Worm (Caenorhabditis elegans): ENCODE measurements around the gene gbb-2.

The gbb-2 gene

DNA sequence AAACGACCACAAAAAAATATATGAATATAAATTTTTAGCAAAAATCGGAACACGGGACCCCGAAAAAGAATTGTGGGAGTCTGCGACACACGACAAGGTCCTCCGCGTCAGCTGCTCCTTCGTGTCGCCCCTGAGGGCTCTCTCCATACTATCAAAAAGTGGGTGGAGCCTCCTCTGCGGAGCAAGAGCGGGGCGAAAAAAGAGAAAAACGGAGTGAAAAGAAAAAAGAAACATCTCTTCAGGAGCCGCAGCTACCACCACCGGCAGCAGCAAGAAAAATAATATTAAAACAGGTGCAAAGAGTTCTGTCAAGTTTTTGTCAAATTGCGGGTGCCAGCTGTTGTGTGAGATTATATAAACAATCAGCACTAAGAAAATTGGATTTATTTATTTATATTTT lies at the start of gene gbb-2:
TSS of gene gbb-2 (minus strand) at position 112 of the 400 bp plus-strand sequence.
- TF ChIP-seq unc-62 (GFP tag; optimal IDR thresholded peaks at IDR 0.05) = no peak

DNA sequence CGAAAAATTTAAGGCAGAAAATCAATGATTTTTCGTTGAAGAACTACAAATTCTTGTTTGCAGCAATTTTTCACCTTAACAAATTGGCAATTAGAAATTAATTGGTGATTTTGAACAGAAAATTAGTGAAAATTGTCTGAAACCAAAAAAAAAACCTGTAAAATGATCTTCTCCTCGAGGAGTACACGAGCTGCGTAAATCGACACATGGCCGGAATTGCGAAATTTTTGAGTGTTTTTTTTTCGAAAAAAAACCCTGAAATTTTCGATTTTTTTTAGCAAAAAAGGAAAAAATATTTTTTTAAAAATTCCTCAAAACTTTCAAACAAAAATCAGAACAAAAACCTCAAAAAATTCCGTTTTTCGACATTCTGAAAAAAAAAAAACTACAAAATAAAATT lies 45.0 kb upstream of the gbb-2 start:
- no peak for TF ChIP-seq unc-62 (GFP tag; optimal IDR thresholded peaks at IDR 0.05)

DNA sequence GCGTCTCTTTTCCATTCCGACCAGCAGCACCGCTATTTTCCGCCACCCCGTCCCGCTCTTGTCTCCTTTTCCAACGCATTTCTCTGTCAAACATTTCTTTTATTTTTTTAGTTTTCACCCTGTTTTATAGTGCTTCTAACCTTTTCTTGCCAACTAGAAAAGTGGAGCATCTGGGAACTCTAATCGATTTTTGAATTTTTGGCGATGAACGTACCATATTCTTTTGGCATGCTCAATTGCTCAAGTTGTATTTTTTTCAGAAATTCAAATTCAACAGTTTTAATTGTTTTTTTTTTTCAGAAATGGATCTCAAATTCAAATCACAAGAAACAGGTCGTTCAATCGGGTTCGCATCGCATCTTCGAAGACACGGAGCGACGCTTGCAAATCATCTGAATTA lies 41.7 kb upstream of the gbb-2 start, which contains the start of gene ZK185.1:
TSS of gene ZK185.1 (plus strand) at position 301 of the 400 bp plus-strand sequence.
- no peak for TF ChIP-seq unc-62 (GFP tag; optimal IDR thresholded peaks at IDR 0.05)

DNA sequence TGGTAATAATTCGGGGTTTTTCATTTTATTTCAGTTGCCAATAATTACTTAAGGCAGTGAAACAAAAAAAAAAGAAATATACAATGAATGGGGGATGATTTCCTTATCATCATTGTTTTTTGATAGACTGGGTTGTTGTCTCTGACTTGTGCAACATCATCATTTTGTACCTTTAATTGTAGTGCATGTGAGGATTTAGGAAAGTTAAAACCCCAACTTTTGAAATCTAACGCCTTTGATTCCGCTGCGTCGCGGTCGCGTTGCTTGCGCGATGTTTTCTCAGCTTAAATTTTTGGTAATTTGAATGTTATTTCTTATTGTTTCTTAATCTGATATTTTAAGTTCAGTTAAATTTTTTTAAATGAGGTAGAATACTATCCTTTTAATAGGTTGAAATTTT lies 39.3 kb upstream of the gbb-2 start, which contains the start of gene ZK185.5:
TSS of gene ZK185.5 (minus strand) at position 101 of the 400 bp plus-strand sequence.
- no peak for TF ChIP-seq unc-62 (GFP tag; optimal IDR thresholded peaks at IDR 0.05)

DNA sequence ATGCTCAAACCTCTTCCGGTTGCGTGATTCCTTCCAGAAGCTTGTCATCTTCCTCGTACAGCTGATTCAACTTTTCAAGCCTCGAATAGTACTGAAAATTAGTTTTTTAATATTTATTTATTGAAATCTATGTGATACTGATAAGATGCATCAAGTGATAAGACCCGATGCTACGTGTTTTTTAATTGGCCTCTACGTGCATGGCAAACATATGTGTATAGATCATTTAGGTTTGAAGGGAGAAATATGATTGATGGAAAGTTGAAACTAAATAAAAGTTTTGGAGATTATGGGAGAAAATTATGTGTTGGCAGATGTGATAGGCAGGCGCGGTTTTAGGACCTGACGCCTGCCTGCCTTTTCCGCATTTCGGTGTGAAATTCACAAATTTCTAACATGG lies 37.7 kb upstream of the gbb-2 start:
- no peak for TF ChIP-seq unc-62 (GFP tag; optimal IDR thresholded peaks at IDR 0.05)

DNA sequence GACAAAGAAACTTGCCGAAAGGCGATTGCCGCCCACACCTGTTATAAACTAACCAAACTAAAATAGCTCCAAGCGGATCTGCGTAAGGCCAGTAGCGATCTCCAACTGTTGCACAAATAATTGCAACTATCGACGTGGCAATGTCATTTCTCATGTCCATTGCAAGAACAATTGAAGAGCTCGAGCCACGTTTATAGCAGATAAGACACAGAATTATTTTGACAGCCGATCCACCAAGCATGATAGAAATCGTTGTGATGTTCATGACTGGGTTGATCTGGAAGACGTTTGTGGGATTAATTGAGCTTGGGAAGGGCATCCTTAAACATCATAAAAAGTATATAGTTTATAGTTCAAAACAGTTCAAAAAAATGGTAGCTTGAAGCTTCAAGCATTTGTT lies 36.4 kb upstream of the gbb-2 start:
- no peak for TF ChIP-seq unc-62 (GFP tag; optimal IDR thresholded peaks at IDR 0.05)

DNA sequence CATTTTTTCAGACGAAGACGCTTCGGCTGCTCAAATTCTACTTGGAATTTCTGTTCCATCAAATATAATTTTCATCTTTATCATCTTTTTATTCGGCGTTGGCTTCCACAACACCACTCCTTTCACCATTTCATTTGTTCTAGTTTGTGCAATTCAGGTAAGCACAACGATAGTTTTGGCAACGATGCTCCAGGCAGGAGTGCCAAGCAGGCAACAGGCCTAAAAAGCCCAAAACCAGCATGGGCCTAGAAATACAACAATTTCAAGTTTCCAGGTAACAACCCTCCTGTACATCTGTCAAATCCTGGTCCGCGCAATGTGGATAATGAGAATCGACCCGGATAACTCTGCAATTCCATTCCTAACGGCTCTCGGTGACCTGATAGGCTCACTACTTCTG lies 34.6 kb upstream of the gbb-2 start:
- TF ChIP-seq unc-62 (GFP tag; optimal IDR thresholded peaks at IDR 0.05) = no peak

DNA sequence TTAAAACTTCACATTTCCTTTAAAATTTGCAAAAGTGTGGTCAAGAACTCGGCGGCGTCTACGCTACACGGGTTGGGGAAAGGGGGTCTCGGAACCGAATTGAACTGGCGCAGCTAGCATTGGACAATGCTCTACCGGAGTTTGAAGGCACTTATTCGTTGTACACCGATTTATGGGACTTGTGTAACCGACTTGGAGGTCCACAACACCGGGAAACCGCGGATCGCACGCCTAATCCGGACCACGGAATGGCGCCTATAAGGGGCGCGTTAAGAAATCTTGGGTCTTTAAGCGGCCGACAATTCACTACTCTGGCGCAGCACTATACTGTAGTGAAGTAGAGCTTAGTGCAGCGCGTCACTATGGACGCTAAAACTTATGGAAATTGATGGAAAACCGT lies 32.1 kb upstream of the gbb-2 start:
- TF ChIP-seq unc-62 (GFP tag; optimal IDR thresholded peaks at IDR 0.05) = no peak

DNA sequence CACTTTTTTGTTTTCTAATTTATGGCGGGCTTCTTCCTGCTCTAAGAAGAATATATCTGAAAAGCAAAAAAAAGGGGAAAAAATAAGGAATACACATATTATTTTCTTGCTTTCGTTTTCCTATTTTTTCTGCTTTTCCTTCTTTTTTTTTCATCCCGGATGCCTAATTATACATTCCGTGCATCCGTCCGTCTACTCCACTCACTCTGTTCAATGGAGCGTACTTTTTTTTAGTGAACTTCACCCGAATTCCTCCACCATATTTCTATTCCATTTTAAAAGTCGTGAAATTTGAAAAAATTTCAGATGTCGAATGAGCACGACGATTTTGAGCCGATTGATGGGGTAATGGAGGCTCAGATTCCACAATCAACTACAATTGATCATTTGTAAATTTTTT lies 29.7 kb upstream of the gbb-2 start, which contains the start of gene ZK185.2:
TSS of gene ZK185.2 (plus strand) at position 301 of the 400 bp plus-strand sequence.
- TF ChIP-seq unc-62 (GFP tag; optimal IDR thresholded peaks at IDR 0.05) = no peak

DNA sequence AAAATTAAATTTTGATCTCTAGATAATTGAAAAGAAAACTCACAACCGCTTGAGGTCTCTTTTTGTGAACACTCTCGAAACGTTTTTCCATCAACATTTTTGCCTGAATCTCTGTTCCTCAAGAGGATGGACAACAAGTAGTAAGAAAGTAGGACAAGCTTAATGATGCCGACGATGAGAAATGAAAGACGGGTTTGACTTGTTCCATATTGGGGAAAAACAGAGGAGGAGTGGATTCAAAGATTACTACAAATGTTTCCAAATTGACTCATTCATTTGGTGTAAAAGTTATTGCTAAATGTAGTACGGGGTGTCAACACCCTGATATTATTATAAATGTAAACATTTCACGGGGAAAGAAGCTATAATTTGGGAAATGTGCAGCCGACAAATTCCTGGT lies 26.5 kb upstream of the gbb-2 start, which contains the start of gene ZK185.4:
TSS of gene ZK185.4 (minus strand) at position 101 of the 400 bp plus-strand sequence.
- TF ChIP-seq unc-62 (GFP tag; optimal IDR thresholded peaks at IDR 0.05) = no peak

DNA sequence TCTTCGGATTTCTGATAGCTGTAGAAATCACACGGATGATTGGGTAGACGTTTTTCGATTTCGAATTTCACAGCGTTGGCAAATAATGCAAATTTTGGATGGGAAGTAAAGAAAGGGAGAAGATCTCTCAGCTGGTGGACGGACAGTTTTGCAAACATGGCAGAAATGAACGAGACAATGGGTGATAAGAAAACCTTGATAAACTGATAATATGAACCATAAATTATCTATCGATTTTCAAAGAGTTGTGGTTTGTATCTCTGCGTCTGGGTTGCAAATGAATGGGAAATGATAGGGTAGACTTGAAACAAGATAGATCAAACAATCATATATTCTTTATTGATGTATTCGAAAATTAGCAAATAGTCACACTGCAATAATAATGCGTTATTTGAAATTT lies 23.6 kb upstream of the gbb-2 start, which contains the start of gene ZK185.3:
TSS of gene ZK185.3 (minus strand) at position 263 of the 400 bp plus-strand sequence.
- TF ChIP-seq unc-62 (GFP tag; optimal IDR thresholded peaks at IDR 0.05) = no peak

DNA sequence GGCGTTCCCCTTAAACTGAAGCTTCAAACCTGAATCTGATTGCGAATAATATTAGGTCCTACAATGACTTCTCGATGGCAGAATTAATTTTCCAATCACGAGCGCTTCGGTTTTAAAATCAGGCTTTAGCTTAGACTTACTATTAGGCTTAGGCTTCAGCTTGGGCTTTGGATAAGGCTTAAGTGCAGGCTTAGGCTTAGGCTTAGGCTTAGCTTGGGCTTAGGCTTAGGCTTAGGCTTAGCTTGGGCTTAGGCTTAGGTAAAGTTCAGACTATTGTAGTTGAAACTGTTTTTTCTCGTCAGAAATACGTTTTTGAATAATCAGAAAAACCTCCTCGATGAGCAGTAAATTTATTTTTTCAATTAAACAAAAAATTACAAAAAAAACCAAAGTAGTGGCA lies 20.2 kb upstream of the gbb-2 start:
- no peak for TF ChIP-seq unc-62 (GFP tag; optimal IDR thresholded peaks at IDR 0.05)

DNA sequence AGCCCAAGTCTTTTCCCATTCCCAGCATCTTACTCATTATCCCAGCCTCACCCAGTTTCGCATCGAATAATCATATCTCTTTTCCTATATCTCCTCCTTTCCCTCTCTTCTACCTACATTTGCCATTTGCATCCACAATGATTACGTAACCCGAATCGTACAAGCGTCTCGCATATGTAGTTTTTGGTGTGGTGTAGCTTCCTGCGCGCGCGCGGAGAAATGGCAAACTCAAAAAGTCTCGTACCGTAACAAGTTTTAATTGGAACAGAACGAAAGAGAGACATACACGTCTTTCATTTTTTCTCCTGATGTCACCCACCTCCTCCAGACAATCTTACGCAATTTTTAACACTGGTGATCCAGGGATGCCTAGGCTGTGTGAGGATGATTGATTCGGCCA lies 19.5 kb upstream of the gbb-2 start:
- no peak for TF ChIP-seq unc-62 (GFP tag; optimal IDR thresholded peaks at IDR 0.05)

DNA sequence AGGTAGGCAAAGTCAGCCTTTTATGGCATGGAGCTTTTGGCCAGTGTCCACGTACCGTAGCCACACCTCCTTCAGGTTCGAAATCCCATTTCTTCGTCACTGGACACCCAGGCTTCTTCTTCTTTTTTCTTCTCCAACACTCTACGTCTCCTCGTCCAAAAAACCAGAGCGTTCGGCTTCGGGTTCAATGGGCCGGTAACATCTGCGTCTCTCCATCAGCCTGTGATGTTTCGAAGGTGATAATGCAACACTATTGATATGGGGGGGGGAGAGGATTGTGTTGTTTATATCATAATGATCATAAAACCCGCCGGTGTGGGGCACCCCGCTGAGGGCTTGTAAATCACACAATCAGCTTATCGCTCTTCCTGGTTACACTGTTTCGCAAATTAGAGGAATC lies 18.4 kb upstream of the gbb-2 start, which contains the start of gene ZK180.6:
TSS of gene ZK180.6 (minus strand) at position 101 of the 400 bp plus-strand sequence.
- no peak for TF ChIP-seq unc-62 (GFP tag; optimal IDR thresholded peaks at IDR 0.05)

DNA sequence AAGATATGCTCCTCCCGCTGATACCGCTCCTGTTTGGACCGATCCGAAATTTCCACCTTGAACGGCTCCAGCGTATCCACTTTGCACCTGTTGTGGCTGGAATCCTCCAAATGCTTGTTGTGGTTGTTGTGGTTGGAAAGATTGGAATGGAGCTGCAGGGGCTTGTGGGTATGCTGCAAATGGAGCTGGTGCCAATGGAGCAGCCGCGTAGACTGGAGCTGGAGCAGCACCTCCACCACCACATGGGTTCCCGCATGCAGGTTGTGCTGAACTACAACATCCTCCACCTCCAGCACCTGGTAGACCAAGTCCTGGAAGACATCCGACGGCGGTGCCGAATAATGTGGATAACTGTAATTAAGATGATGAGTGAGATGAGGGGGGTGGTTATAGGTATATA lies 16.9 kb upstream of the gbb-2 start:
- TF ChIP-seq unc-62 (GFP tag; optimal IDR thresholded peaks at IDR 0.05) = no peak

DNA sequence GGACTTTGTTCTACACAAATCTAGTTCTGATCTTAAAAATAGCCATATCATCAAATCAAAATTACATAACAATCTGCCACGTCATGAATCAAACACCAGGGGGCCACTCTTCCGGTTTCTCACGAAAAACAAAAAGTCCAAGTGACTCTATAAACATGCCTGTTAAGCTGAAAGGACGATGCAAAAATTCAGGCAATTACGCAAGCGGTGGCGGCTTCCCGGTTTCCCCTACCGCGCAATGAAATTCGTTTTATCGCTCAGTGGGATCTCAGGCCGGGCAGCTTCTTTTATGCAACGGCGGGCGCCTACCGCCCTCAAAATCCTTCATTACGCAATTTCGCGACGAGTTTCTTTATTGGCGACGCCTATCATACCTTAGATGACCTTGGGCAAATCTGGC lies 13.2 kb upstream of the gbb-2 start:
- TF ChIP-seq unc-62 (GFP tag; optimal IDR thresholded peaks at IDR 0.05) = no peak

DNA sequence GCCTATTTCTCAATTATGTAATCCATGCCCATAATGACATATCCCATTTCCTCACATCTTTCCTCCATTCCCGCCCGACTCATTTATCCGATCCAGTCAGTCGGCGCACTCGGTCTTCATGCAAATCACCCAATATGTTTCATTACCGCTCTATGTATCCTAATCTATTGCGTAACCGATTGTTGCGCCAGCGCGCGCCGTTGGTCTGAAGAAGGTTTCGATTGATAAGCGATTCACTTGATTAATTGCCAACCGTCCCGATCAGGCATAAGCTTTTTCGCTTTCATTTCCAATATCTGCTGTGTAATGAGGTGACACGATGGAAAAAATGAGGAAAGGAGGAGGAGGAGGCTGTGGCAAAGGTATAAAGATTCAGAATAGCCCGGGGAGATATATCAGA lies 11.6 kb upstream of the gbb-2 start:
- no peak for TF ChIP-seq unc-62 (GFP tag; optimal IDR thresholded peaks at IDR 0.05)

DNA sequence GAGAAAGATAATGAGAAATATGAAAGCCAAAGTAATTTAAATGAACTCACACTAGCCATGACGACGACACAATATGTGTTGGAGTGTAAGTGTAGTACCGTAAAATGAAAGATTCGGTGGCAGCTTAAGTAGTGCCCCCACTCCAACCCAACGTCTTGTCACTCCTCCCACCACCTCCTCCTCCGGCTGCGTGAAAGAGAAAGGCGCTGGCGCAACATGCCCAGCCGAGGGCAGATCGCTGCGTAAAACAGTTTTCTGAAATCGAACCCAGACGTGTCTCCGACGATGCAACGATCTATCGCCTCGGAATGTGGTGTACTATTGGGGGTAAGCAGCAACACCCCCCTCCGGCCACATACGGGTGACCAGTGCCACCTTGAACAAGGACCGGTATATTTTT lies 10.5 kb upstream of the gbb-2 start, which contains the start of gene ZK180.5:
TSS of gene ZK180.5 (minus strand) at position 101 of the 400 bp plus-strand sequence.
- TF ChIP-seq unc-62 (GFP tag; optimal IDR thresholded peaks at IDR 0.05) = no peak
